Worm (Caenorhabditis elegans) whole organism, young adult: ENCODE data around the gene C55A6.1.

Experiments used
- B0261.1 ChIP-seq: sonication (generic microtip); optimal IDR thresholded peaks from 2 replicates; lab custom pipeline; 2016; ENCODE audit warnings: mild to moderate bottlenecking, missing genetic modification characterization, moderate library complexity, missing compliant biosample characterization
- F10E7.11 ChIP-seq: sonication (generic microtip); optimal IDR thresholded peaks from 2 replicates; lab custom pipeline; 2017; ENCODE audit warnings: mild to moderate bottlenecking, missing genetic modification characterization, moderate library complexity, missing compliant biosample characterization
- F33H1.4 ChIP-seq: fragments of 200-800 bp; sonication (Bioruptor generic); IDR thresholded peaks from 2 replicates; pipeline ENCODE4 v1.3.6; 2022; ENCODE audit warnings: missing genetic modification reagents, missing genetic modification characterization, missing compliant biosample characterization
- F52B5.7 ChIP-seq: sonication (generic microtip); optimal IDR thresholded peaks from 2 replicates; lab custom pipeline; 2016; ENCODE audit warnings: mild to moderate bottlenecking, missing genetic modification characterization, missing compliant biosample characterization
- F55B11.4 ChIP-seq: sonication (generic microtip); optimal IDR thresholded peaks from 2 replicates; lab custom pipeline; 2016; ENCODE audit warnings: missing compliant biosample characterization, missing genetic modification characterization, borderline replicate concordance; ENCODE audit not compliant: insufficient read depth
- F57C9.4 ChIP-seq: sonication (generic microtip); optimal IDR thresholded peaks from 2 replicates; lab custom pipeline; 2017; ENCODE audit warnings: mild to moderate bottlenecking, missing genetic modification characterization, missing compliant biosample characterization
- K11D2.4 ChIP-seq: fragments of 200-800 bp; sonication (Bioruptor generic); IDR thresholded peaks from 2 replicates; pipeline ENCODE4 v1.3.6; 2022; ENCODE audit warnings: missing genetic modification reagents, missing genetic modification characterization, missing compliant biosample characterization
- T07F8.4 ChIP-seq: sonication (generic microtip); optimal IDR thresholded peaks from 2 replicates; lab custom pipeline; 2016; ENCODE audit warnings: mild to moderate bottlenecking, missing genetic modification characterization, moderate library complexity, missing compliant biosample characterization
- T26A5.8 ChIP-seq: sonication (generic microtip); optimal IDR thresholded peaks from 2 replicates; lab custom pipeline; 2016; ENCODE audit warnings: missing genetic modification characterization, missing compliant biosample characterization
- Y53F4B.3 ChIP-seq: fragments of 200-800 bp; sonication (Bioruptor generic); IDR thresholded peaks from 2 replicates; pipeline ENCODE4 v1.3.6; 2022; ENCODE audit warnings: missing genetic modification reagents, missing genetic modification characterization, missing compliant biosample characterization
- Y53G8AR.9 ChIP-seq: fragments of 200-800 bp; sonication (Bioruptor generic); conservative IDR thresholded peaks from 2 replicates; pipeline ENCODE4 v1.3.6; 2022; ENCODE audit warnings: missing genetic modification reagents, missing genetic modification characterization, missing compliant biosample characterization
- Y67H2A.10 ChIP-seq: fragments of 200-800 bp; sonication (Bioruptor generic); conservative IDR thresholded peaks from 2 replicates; pipeline ENCODE4 v1.3.6; 2022; ENCODE audit warnings: missing genetic modification reagents, missing genetic modification characterization, missing compliant biosample characterization
- Y79H2A.3 ChIP-seq: fragments of 200-800 bp; sonication (Bioruptor generic); conservative IDR thresholded peaks from 2 replicates; pipeline ENCODE4 v1.3.6; 2022; ENCODE audit warnings: missing genetic modification reagents, missing genetic modification characterization, missing compliant biosample characterization
- Y95B8A.8 ChIP-seq: fragments of 200-800 bp; sonication (Bioruptor generic); IDR thresholded peaks from 2 replicates; pipeline ENCODE4 v1.3.6; 2022; ENCODE audit warnings: missing genetic modification reagents, missing genetic modification characterization, missing compliant biosample characterization
- aptf-2 ChIP-seq: fragments of 200-800 bp; sonication (Bioruptor generic); conservative IDR thresholded peaks from 2 replicates; pipeline ENCODE4 v1.3.6; 2022; ENCODE audit warnings: missing genetic modification reagents, missing genetic modification characterization, missing compliant biosample characterization
- attf-3 ChIP-seq: fragments of 200-800 bp; sonication (Bioruptor generic); conservative IDR thresholded peaks from 2 replicates; pipeline ENCODE4 v1.3.6; 2022; ENCODE audit warnings: missing genetic modification reagents, missing genetic modification characterization, missing compliant biosample characterization
- attf-5 ChIP-seq: fragments of 200-800 bp; sonication (Bioruptor generic); optimal IDR thresholded peaks from 2 replicates; lab custom pipeline; 2018; ENCODE audit warnings: mild to moderate bottlenecking, missing genetic modification characterization, missing compliant biosample characterization
- bed-1 ChIP-seq: fragments of 200-800 bp; sonication (Bioruptor generic); IDR thresholded peaks from 2 replicates; pipeline ENCODE4 v1.3.6; 2022; ENCODE audit warnings: missing genetic modification reagents, missing genetic modification characterization, missing compliant biosample characterization
- bed-2 ChIP-seq: fragments of 200-800 bp; sonication (Bioruptor generic); IDR thresholded peaks from 2 replicates; pipeline ENCODE4 v1.3.6; 2022; ENCODE audit warnings: missing genetic modification reagents, missing genetic modification characterization, missing compliant biosample characterization
- cebp-1 ChIP-seq, 2 experiments: fragments of 200-800 bp in 1 of 2; sonication (Bioruptor generic) in 1 of 2; sonication (generic microtip) in 1 of 2; IDR thresholded peaks in 1 of 2; optimal IDR thresholded peaks in 1 of 2; 2 replicates each; pipeline versions ENCODE4 v1.3.6 to Lab custom; 2017 to 2022; ENCODE audit warnings: missing compliant biosample characterization in 2 of 2, missing genetic modification characterization in 2 of 2, mild to moderate bottlenecking in 1 of 2, missing genetic modification reagents in 1 of 2, moderate library complexity in 1 of 2
- ceh-100 ChIP-seq: fragments of 200-800 bp; sonication (Bioruptor generic); IDR thresholded peaks from 2 replicates; pipeline ENCODE4 v1.3.6; 2022; ENCODE audit warnings: missing genetic modification reagents, missing genetic modification characterization, missing compliant biosample characterization
- ceh-40 ChIP-seq: fragments of 200-800 bp; sonication (Bioruptor generic); IDR thresholded peaks from 2 replicates; pipeline ENCODE4 v1.3.6; 2022; ENCODE audit warnings: missing genetic modification characterization, missing compliant biosample characterization
- ceh-79 ChIP-seq: sonication (generic microtip); optimal IDR thresholded peaks from 2 replicates; lab custom pipeline; 2017; ENCODE audit warnings: mild to moderate bottlenecking, missing genetic modification characterization, missing compliant biosample characterization
- chd-7 ChIP-seq: sonication (generic microtip); optimal IDR thresholded peaks from 2 replicates; lab custom pipeline; 2016; ENCODE audit warnings: mild to moderate bottlenecking, missing genetic modification characterization, moderate library complexity, missing compliant biosample characterization
- die-1 ChIP-seq: sonication (generic microtip); optimal IDR thresholded peaks from 2 replicates; lab custom pipeline; 2016; ENCODE audit warnings: missing genotype, mild to moderate bottlenecking, missing genetic modification characterization, missing compliant biosample characterization
- ekl-4 ChIP-seq: fragments of 200-800 bp; sonication (Bioruptor generic); IDR thresholded peaks from 2 replicates; pipeline ENCODE4 v1.3.6; 2022; ENCODE audit warnings: missing genetic modification reagents, missing genetic modification characterization, missing compliant biosample characterization
- gei-17 ChIP-seq: fragments of 200-800 bp; sonication (Bioruptor generic); optimal IDR thresholded peaks from 2 replicates; lab custom pipeline; 2018; ENCODE audit warnings: mild to moderate bottlenecking, missing genetic modification characterization, missing compliant biosample characterization
- him-1 ChIP-seq: sonication (generic microtip); optimal IDR thresholded peaks from 2 replicates; lab custom pipeline; 2016; ENCODE audit warnings: missing genotype, missing genetic modification reagents, missing genetic modification characterization, missing compliant biosample characterization
- hmg-1.2 ChIP-seq: fragments of 200-800 bp; sonication (Bioruptor generic); IDR thresholded peaks from 2 replicates; pipeline ENCODE4 v1.3.6; 2022; ENCODE audit warnings: missing genetic modification reagents, missing genetic modification characterization, missing compliant biosample characterization
- hrde-1 ChIP-seq: sonication (generic microtip); optimal IDR thresholded peaks from 2 replicates; lab custom pipeline; 2016; ENCODE audit warnings: missing genetic modification characterization, mild to moderate bottlenecking, missing compliant biosample characterization, moderate library complexity, missing genotype, missing genetic modification reagents, borderline replicate concordance
- hsf-1 ChIP-seq: fragments of 200-800 bp; sonication (Bioruptor generic); IDR thresholded peaks from 2 replicates; pipeline ENCODE4 v1.3.6; 2022; ENCODE audit warnings: missing genetic modification reagents, missing genetic modification characterization, missing compliant biosample characterization
- lag-1 ChIP-seq: fragments of 200-800 bp; sonication (Bioruptor generic); IDR thresholded peaks from 2 replicates; pipeline ENCODE4 v1.3.6; 2022; ENCODE audit warnings: missing genetic modification reagents, missing genetic modification characterization, missing compliant biosample characterization
- let-526 ChIP-seq: fragments of 200-800 bp; sonication (Bioruptor generic); IDR thresholded peaks from 2 replicates; pipeline ENCODE4 v1.3.6; 2022; ENCODE audit warnings: missing genetic modification reagents, missing genetic modification characterization, missing compliant biosample characterization
- let-607 ChIP-seq, 2 experiments: fragments of 200-800 bp in 1 of 2; sonication (Bioruptor generic) in 1 of 2; sonication (generic microtip) in 1 of 2; optimal IDR thresholded peaks; 2 replicates each; lab custom pipeline; 2016 to 2018; ENCODE audit warnings: mild to moderate bottlenecking in 2 of 2, missing compliant biosample characterization in 2 of 2, missing genetic modification characterization in 2 of 2, moderate library complexity in 2 of 2, missing genotype in 1 of 2
- lsl-1 ChIP-seq: fragments of 200-800 bp; sonication (Bioruptor generic); optimal IDR thresholded peaks from 2 replicates; lab custom pipeline; 2018; ENCODE audit warnings: mild to moderate bottlenecking, missing genetic modification characterization, moderate library complexity, missing compliant biosample characterization
- madf-3 ChIP-seq: fragments of 200-800 bp; sonication (Bioruptor generic); IDR thresholded peaks from 2 replicates; pipeline ENCODE4 v1.3.6; 2022; ENCODE audit warnings: missing genetic modification reagents, missing genetic modification characterization, missing compliant biosample characterization
- nhr-27 ChIP-seq: fragments of 200-800 bp; sonication (Bioruptor generic); optimal IDR thresholded peaks from 2 replicates; lab custom pipeline; 2018; ENCODE audit warnings: mild to moderate bottlenecking, missing genetic modification characterization, moderate library complexity, missing compliant biosample characterization
- pbrm-1 ChIP-seq: fragments of 200-800 bp; sonication (Bioruptor generic); IDR thresholded peaks from 2 replicates; pipeline ENCODE4 v1.3.6; 2022; ENCODE audit warnings: missing genetic modification reagents, missing genetic modification characterization, missing compliant biosample characterization
- snpc-3.4 ChIP-seq: sonication (generic microtip); optimal IDR thresholded peaks from 2 replicates; lab custom pipeline; 2017; ENCODE audit warnings: missing genetic modification characterization, mild to moderate bottlenecking, missing compliant biosample characterization, antibody characterized with exemption, moderate library complexity, missing genotype, missing genetic modification reagents
- somi-1 ChIP-seq: fragments of 200-800 bp; sonication (Bioruptor generic); optimal IDR thresholded peaks from 2 replicates; lab custom pipeline; 2018; ENCODE audit warnings: mild to moderate bottlenecking, missing genetic modification characterization, missing compliant biosample characterization
- xnd-1 ChIP-seq: sonication (generic microtip); optimal IDR thresholded peaks from 2 replicates; lab custom pipeline; 2016; ENCODE audit warnings: missing genotype, missing genetic modification reagents, missing genetic modification characterization, missing compliant biosample characterization
- zim-3 ChIP-seq: sonication (generic microtip); optimal IDR thresholded peaks from 2 replicates; lab custom pipeline; 2017; ENCODE audit warnings: mild to moderate bottlenecking, missing genetic modification characterization, moderate library complexity, missing compliant biosample characterization
- ztf-25 ChIP-seq: fragments of 200-800 bp; sonication (Bioruptor generic); IDR thresholded peaks from 2 replicates; pipeline ENCODE4 v1.3.6; 2022; ENCODE audit warnings: missing genetic modification reagents, missing genetic modification characterization, missing compliant biosample characterization
- ztf-28 ChIP-seq: fragments of 200-800 bp; sonication (Bioruptor generic); IDR thresholded peaks from 2 replicates; pipeline ENCODE4 v1.3.6; 2022; ENCODE audit warnings: missing genetic modification reagents, missing genetic modification characterization, missing compliant biosample characterization
- ztf-6 ChIP-seq: fragments of 200-800 bp; sonication (Bioruptor generic); IDR thresholded peaks from 2 replicates; pipeline ENCODE4 v1.3.6; 2022; ENCODE audit warnings: missing genetic modification reagents, missing genetic modification characterization, missing compliant biosample characterization

C55A6.1 gene

DNA sequence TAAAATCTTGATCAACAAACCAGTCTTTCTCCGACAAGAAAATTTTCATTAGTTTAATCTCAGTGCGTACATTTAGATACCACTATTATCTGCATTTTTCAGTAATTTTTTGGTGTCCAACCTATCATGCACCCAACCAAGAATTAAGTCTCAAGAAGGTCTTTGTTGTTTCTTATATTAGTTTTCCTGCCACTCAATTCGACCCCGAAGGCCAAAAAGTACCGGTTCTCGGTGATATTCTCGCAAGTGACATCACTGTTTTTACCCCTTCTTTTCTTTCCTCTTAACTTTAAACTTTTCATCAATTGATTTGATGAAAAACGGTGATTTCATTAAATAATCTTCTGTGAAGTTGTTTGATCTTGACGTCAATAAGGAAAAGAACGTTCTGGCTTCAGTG lies 38.8 kb upstream of the C55A6.1 start, which contains the start of gene F38B7.2:
Gene F38B7.2, plus strand, starts transcription at position 400 of the 400 bp plus-strand sequence.
- TF ChIP-seq pbrm-1 (0 out of 2 replicates have a peak, but pooled peaks have one; percentile 15), ceh-40 (no peak)

DNA sequence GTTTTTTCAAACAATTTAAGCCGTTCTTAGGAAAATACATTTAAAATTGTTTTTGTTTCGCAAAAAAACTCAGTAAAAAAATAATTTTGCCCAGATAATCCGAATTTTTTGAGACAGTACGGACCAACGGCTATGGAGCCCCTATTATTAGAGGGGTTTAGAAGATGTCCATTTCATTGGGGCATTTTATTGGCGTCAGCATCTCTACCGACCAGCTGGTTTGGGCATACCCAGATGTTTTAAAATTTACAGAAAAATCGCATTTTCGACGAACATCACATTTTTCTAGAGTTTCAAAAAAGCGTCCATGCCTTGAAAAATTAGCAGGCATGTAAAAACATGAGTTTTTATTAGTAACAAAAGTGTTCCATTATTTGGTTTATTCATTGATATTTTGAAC lies 36.5 kb upstream of the C55A6.1 start:
- TF ChIP-seq hrde-1 (tag; lab: Kevin White, UChicago), result no peak
- TF ChIP-seq ztf-6 (GFP tag; lab: Robert Waterston, UW), result no peak
- no peak for TF ChIP-seq bed-2 (GFP tag; lab: Robert Waterston, UW)
- 0 out of 2 replicates have a peak, but pooled peaks have one; percentile 34 for TF ChIP-seq Y53F4B.3 (GFP tag; lab: Robert Waterston, UW)
- peak; percentile 6 for TF ChIP-seq ceh-79
- peak; percentile 43; the same call in 1 of the 2 replicates for TF ChIP-seq K11D2.4
- no peak for TF ChIP-seq Y79H2A.3 (GFP tag; lab: Robert Waterston, UW)
- TF ChIP-seq Y53G8AR.9, result 0 out of 2 replicates have a peak, but pooled peaks have one; percentile 21
- TF ChIP-seq F55B11.4 (tag; lab: Kevin White, UChicago), result no peak
- peak; percentile 3 for TF ChIP-seq gei-17 (GFP tag; lab: Kevin White, UChicago)
- 0 out of 2 replicates have a peak, but pooled peaks have one; percentile 7 for TF ChIP-seq aptf-2 (GFP tag; lab: Robert Waterston, UW)
- no peak for TF ChIP-seq nhr-27 (tag; lab: Kevin White, UChicago)
- TF ChIP-seq attf-3, result 0 out of 2 replicates have a peak, but pooled peaks have one; percentile 32
- no peak for TF ChIP-seq F10E7.11 (tag; lab: Kevin White, UChicago)
- no peak for TF ChIP-seq xnd-1 (tag; lab: Kevin White, UChicago)
- no peak for TF ChIP-seq let-526 (GFP tag; lab: Robert Waterston, UW)
- TF ChIP-seq cebp-1 (GFP tag; IDR thresholded peaks at IDR 0.05; lab: Robert Waterston, UW), result peak; percentile 37; the same call in 1 of the 2 replicates
- peak; percentile 68 for TF ChIP-seq cebp-1 (tag; optimal IDR thresholded peaks at IDR 0.05; lab: Kevin White, UChicago)
- no peak for TF ChIP-seq hsf-1 (GFP tag; lab: Robert Waterston, UW)
- TF ChIP-seq ztf-28 (GFP tag; lab: Robert Waterston, UW), result 0 out of 2 replicates have a peak, but pooled peaks have one; percentile 54
- TF ChIP-seq ekl-4 (GFP tag; lab: Robert Waterston, UW), result no peak
- TF ChIP-seq pbrm-1, result no peak
- no peak for TF ChIP-seq die-1
- TF ChIP-seq B0261.1 (tag; lab: Kevin White, UChicago), result no peak
- no peak for TF ChIP-seq snpc-3.4 (tag; lab: Kevin White, UChicago)
- no peak for TF ChIP-seq Y67H2A.10
- TF ChIP-seq T07F8.4 (tag; lab: Kevin White, UChicago), result no peak
- peak; percentile 44 for TF ChIP-seq chd-7 (tag; lab: Kevin White, UChicago)
- no peak for TF ChIP-seq lag-1 (GFP tag; lab: Robert Waterston, UW)
- no peak for TF ChIP-seq Y95B8A.8 (GFP tag; lab: Robert Waterston, UW)
- TF ChIP-seq ztf-25, result peak; percentile 67; the same call in 1 of the 2 replicates
- no peak for TF ChIP-seq F33H1.4
- TF ChIP-seq lsl-1 (GFP tag; lab: Kevin White, UChicago), result no peak
- peak; percentile 76 for TF ChIP-seq F52B5.7 (tag; lab: Kevin White, UChicago)
- TF ChIP-seq attf-5 (GFP tag; lab: Kevin White, UChicago), result no peak
- TF ChIP-seq zim-3 (tag; lab: Kevin White, UChicago), result no peak
- TF ChIP-seq T26A5.8 (tag; lab: Kevin White, UChicago), result no peak
- peak; percentile 19; the same call in 1 of the 2 replicates for TF ChIP-seq ceh-100 (GFP tag; lab: Robert Waterston, UW)
- TF ChIP-seq madf-3 (GFP tag; lab: Robert Waterston, UW), result 0 out of 2 replicates have a peak, but pooled peaks have one; percentile 38
- TF ChIP-seq hmg-1.2 (GFP tag; lab: Robert Waterston, UW), result no peak
- TF ChIP-seq F57C9.4 (tag; lab: Kevin White, UChicago), result no peak
- 0 out of 2 replicates have a peak, but pooled peaks have one; percentile 46 for TF ChIP-seq bed-1 (GFP tag; lab: Robert Waterston, UW)
- TF ChIP-seq let-607 (tag; optimal IDR thresholded peaks at IDR 0.05; lab: Kevin White, UChicago), result peak in 1 of 2 experiments; percentile 20
- no peak for TF ChIP-seq him-1
- peak; percentile 30 for TF ChIP-seq somi-1 (GFP tag; lab: Kevin White, UChicago)
